Fruit fly (Drosophila melanogaster) whole organism, wandering third instar larva: ENCODE measurements around the gene simj.

ENCODE experiments used
- Abd-B ChIP-seq: fragments of >200 bp; optimal IDR thresholded peaks from 2 replicates; lab custom pipeline; 2017; ENCODE audit warnings: missing biosample characterization, missing genetic modification characterization
- CG32264 ChIP-seq: fragments of 200-800 bp; sonication (Bioruptor generic); optimal IDR thresholded peaks from 2 replicates; lab custom pipeline; 2016; ENCODE audit warnings: missing biosample characterization, missing genetic modification characterization
- CG9705 ChIP-seq: fragments of 200-800 bp; sonication (Bioruptor generic); optimal IDR thresholded peaks from 2 replicates; lab custom pipeline; 2018; ENCODE audit warnings: missing biosample characterization, mild to moderate bottlenecking, missing genetic modification characterization
- CrebA ChIP-seq: fragments of 200-800 bp; sonication (Bioruptor generic); optimal IDR thresholded peaks from 2 replicates; lab custom pipeline; 2016; ENCODE audit warnings: missing biosample characterization, mild to moderate bottlenecking, missing genetic modification characterization, borderline replicate concordance
- Dfd ChIP-seq: fragments of >200 bp; optimal IDR thresholded peaks from 2 replicates; lab custom pipeline; 2017; ENCODE audit warnings: missing biosample characterization, missing genetic modification characterization
- Dif ChIP-seq: fragments of 200-275, 200-300 bp; sonication (Bioruptor generic); optimal IDR thresholded peaks from 2 replicates; lab custom pipeline; 2018; ENCODE audit warnings: missing biosample characterization, missing genetic modification characterization; ENCODE audit not compliant: partially characterized antibody
- GATAd ChIP-seq: sonication (Bioruptor generic); optimal IDR thresholded peaks from 2 replicates; lab custom pipeline; 2016; ENCODE audit warnings: missing biosample characterization, missing genetic modification characterization
- HLH106 ChIP-seq: fragments of 200-800 bp; optimal IDR thresholded peaks from 3 replicates; lab custom pipeline; 2019; ENCODE audit warnings: missing biosample characterization, mild to moderate bottlenecking, missing genetic modification characterization, moderate library complexity
- Hnf4 ChIP-seq: fragments of 200-800 bp; sonication (Bioruptor generic); optimal IDR thresholded peaks from 2 replicates; lab custom pipeline; 2016; ENCODE audit warnings: missing biosample characterization, mild to moderate bottlenecking, missing genetic modification characterization
- Hr78 ChIP-seq: fragments of >200 bp; optimal IDR thresholded peaks from 2 replicates; lab custom pipeline; 2017; ENCODE audit warnings: missing biosample characterization, missing genetic modification characterization
- Hr83 ChIP-seq: fragments of 200-300 bp; sonication (Bioruptor generic); optimal IDR thresholded peaks from 2 replicates; lab custom pipeline; 2016; ENCODE audit warnings: missing biosample characterization, mild to moderate bottlenecking, missing genetic modification characterization, moderate library complexity; ENCODE audit not compliant: poor library complexity, severe bottlenecking
- Jra ChIP-seq: sonication (Bioruptor generic); optimal IDR thresholded peaks from 2 replicates; lab custom pipeline; 2016; ENCODE audit warnings: missing biosample characterization, missing genetic modification characterization
- Mio ChIP-seq: sonication (Bioruptor generic); optimal IDR thresholded peaks from 2 replicates; lab custom pipeline; 2016; ENCODE audit warnings: missing biosample characterization, missing genetic modification characterization
- Myc ChIP-seq: fragments of >200 bp; optimal IDR thresholded peaks from 2 replicates; lab custom pipeline; 2017
- N ChIP-seq: fragments of >200 bp; optimal IDR thresholded peaks from 2 replicates; lab custom pipeline; 2018; ENCODE audit warnings: missing biosample characterization, missing external identifiers, missing genetic modification characterization
- OdsH ChIP-seq: fragments of 200-800 bp; sonication (Bioruptor generic); optimal IDR thresholded peaks from 2 replicates; lab custom pipeline; 2016; ENCODE audit warnings: missing biosample characterization, mild to moderate bottlenecking, missing genetic modification characterization
- Rel ChIP-seq, 2 experiments: fragments of 200-800 bp; sonication (Bioruptor generic) in 1 of 2; optimal IDR thresholded peaks; 2 replicates in 1 of 2; 3 replicates in 1 of 2; lab custom pipeline; 2016 to 2019; ENCODE audit warnings: mild to moderate bottlenecking in 2 of 2, missing biosample characterization in 2 of 2, missing genetic modification characterization in 2 of 2, moderate library complexity in 1 of 2
- Sp1 ChIP-seq: fragments of 200-800 bp; sonication (Bioruptor generic); optimal IDR thresholded peaks from 3 replicates; lab custom pipeline; 2019; ENCODE audit warnings: missing biosample characterization, mild to moderate bottlenecking, missing genetic modification characterization, moderate library complexity
- Vsx2 ChIP-seq: fragments of 200-300, 225-300 bp; sonication (Bioruptor generic); optimal IDR thresholded peaks from 2 replicates; lab custom pipeline; 2018; ENCODE audit warnings: missing biosample characterization, missing genetic modification characterization; ENCODE audit not compliant: partially characterized antibody
- br ChIP-seq: fragments of 200-800 bp; sonication (Bioruptor generic); optimal IDR thresholded peaks from 2 replicates; lab custom pipeline; 2016; ENCODE audit warnings: missing biosample characterization, missing genetic modification characterization
- brk ChIP-seq: fragments of 200-800 bp; sonication (Bioruptor generic); optimal IDR thresholded peaks from 2 replicates; lab custom pipeline; 2016; ENCODE audit warnings: missing biosample characterization, mild to moderate bottlenecking, missing genetic modification characterization
- dl ChIP-seq, 2 experiments: fragments of 175-275, 200-275 bp in 1 of 2; fragments of 200-275 bp in 1 of 2; sonication (Bioruptor generic); optimal IDR thresholded peaks; lab custom pipeline; 2018; ENCODE audit warnings: mild to moderate bottlenecking in 2 of 2, missing biosample characterization in 2 of 2, missing genetic modification characterization in 2 of 2, moderate library complexity in 2 of 2; ENCODE audit not compliant: partially characterized antibody in 2 of 2, insufficient read depth in 1 of 2
- dmrt93B ChIP-seq: fragments of 200-800 bp; sonication (Bioruptor generic); optimal IDR thresholded peaks from 2 replicates; lab custom pipeline; 2018; ENCODE audit warnings: missing biosample characterization, mild to moderate bottlenecking, missing genetic modification characterization
- dsf ChIP-seq: sonication (Bioruptor generic); optimal IDR thresholded peaks from 2 replicates; lab custom pipeline; 2016; ENCODE audit warnings: missing biosample characterization, missing genetic modification characterization, borderline replicate concordance
- ey ChIP-seq: fragments of 200-800 bp; sonication (Bioruptor generic); optimal IDR thresholded peaks from 2 replicates; lab custom pipeline; 2016; ENCODE audit warnings: missing biosample characterization, missing genetic modification characterization
- foxo ChIP-seq, 2 experiments: fragments of 200-800 bp; sonication (Bioruptor generic); optimal IDR thresholded peaks; 2 replicates in 1 of 2; 3 replicates in 1 of 2; lab custom pipeline; 2016 to 2017; ENCODE audit warnings: missing biosample characterization in 2 of 2, missing genetic modification characterization in 2 of 2
- fru ChIP-seq: fragments of 200-800 bp; sonication (Bioruptor generic); optimal IDR thresholded peaks from 3 replicates; lab custom pipeline; 2016; ENCODE audit warnings: missing biosample characterization, mild to moderate bottlenecking, missing genetic modification characterization
- h ChIP-seq: fragments of 200-800 bp; sonication (Bioruptor generic); optimal IDR thresholded peaks from 3 replicates; lab custom pipeline; 2016; ENCODE audit warnings: missing biosample characterization, mild to moderate bottlenecking, missing genetic modification characterization
- jim ChIP-seq: fragments of 175-275, 200-325 bp; sonication (Bioruptor generic); optimal IDR thresholded peaks from 2 replicates; lab custom pipeline; 2016; ENCODE audit warnings: missing biosample characterization, mild to moderate bottlenecking, missing genetic modification characterization
- lola ChIP-seq: fragments of >200 bp; optimal IDR thresholded peaks from 2 replicates; lab custom pipeline; 2017; ENCODE audit warnings: missing biosample characterization, missing genetic modification characterization
- pan ChIP-seq: fragments of >200 bp; optimal IDR thresholded peaks from 2 replicates; lab custom pipeline; 2017
- psq ChIP-seq: fragments of 200-800 bp; sonication (Bioruptor generic); optimal IDR thresholded peaks from 3 replicates; lab custom pipeline; 2017; ENCODE audit warnings: missing biosample characterization, mild to moderate bottlenecking, missing genetic modification characterization, moderate library complexity
- rgr ChIP-seq: fragments of 200-800 bp; sonication (Bioruptor generic); optimal IDR thresholded peaks from 3 replicates; lab custom pipeline; 2016; ENCODE audit warnings: missing biosample characterization, mild to moderate bottlenecking, missing genetic modification characterization
- sage ChIP-seq: fragments of 200-800 bp; sonication (Bioruptor generic); optimal IDR thresholded peaks from 2 replicates; lab custom pipeline; 2016; ENCODE audit warnings: missing biosample characterization, mild to moderate bottlenecking, missing genetic modification characterization
- sv ChIP-seq: fragments of 200-800 bp; sonication (Bioruptor generic); optimal IDR thresholded peaks from 3 replicates; lab custom pipeline; 2016; ENCODE audit warnings: missing biosample characterization, missing genetic modification characterization
- tai ChIP-seq: sonication (Bioruptor generic); optimal IDR thresholded peaks from 2 replicates; lab custom pipeline; 2016; ENCODE audit warnings: missing biosample characterization, missing genetic modification characterization
- usp ChIP-seq: fragments of >200 bp; optimal IDR thresholded peaks from 2 replicates; lab custom pipeline; 2017; ENCODE audit warnings: missing biosample characterization, missing genetic modification characterization
- woc ChIP-seq: sonication (Bioruptor generic); optimal IDR thresholded peaks from 2 replicates; lab custom pipeline; 2016; ENCODE audit warnings: missing biosample characterization, mild to moderate bottlenecking, missing genetic modification characterization

The simj gene

DNA sequence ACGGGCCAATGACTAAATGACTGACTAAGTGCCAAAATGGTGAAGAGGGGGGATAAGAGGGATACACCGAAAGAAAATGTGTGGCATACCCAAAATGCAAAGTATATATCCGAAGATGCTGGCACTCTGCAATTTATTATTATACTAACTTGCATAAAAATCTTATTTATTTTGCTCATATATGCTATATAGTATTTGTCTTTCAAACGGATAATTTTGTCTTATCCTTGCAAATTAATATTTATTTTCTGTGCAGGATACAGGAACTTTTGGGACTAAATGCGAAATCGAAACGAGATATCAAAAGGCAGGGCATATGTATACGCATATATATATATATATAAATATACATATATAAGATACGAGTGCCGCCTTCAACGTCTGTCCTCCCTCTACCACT, 46.8 kb downstream of the simj start (continued):
- peak; percentile 17 for TF ChIP-seq Dfd (GFP tag; lab: Kevin White, UChicago)
- peak; percentile 85 for TF ChIP-seq rgr (GFP tag; lab: Kevin White, UChicago)
- no peak for TF ChIP-seq Hr78 (GFP tag; lab: Kevin White, UChicago)
- TF ChIP-seq foxo (GFP tag; optimal IDR thresholded peaks at IDR 0.05; lab: Kevin White, UChicago) = peak in 1 of 2 experiments; percentile 86
- peak; percentile 62 for TF ChIP-seq dmrt93B (GFP tag; lab: Kevin White, UChicago)
- peak; percentile 72 for TF ChIP-seq woc (GFP tag; lab: Kevin White, UChicago)
- TF ChIP-seq usp (GFP tag; lab: Kevin White, UChicago) = no peak
- no peak for TF ChIP-seq Dif (GFP tag; lab: Kevin White, UChicago)
- TF ChIP-seq, all 38 proteins: peak for 19

DNA sequence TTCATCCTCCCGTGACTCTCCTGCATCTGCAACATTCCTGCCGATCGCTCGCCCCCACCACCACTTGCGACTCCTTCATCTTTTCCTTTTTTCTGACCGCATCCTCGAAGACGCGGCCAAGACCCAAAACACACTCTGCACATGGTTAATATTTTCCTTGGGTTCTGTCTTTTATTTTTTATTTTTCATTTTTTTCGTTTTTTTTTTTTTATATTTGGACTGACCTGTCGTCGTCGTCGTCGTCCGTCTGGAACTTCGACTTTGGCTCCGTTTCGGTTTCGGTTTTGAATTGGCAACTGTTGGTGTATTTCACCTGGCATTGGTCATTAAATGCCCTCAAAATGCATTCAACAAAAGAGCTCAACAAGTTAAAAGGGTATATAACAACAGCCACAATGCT, 47.5 kb downstream of the simj start:
- TF ChIP-seq br (GFP tag; lab: Kevin White, UChicago) (no peak), Dfd (GFP tag; lab: Kevin White, UChicago) (no peak), dl (GFP tag; optimal IDR thresholded peaks at IDR 0.05; lab: Kevin White, UChicago; ENCODE audit: insufficient read depth in 1 of 2, partially characterized antibody in 2 of 2) (no peak), Sp1 (GFP tag; lab: Kevin White, UChicago) (no peak), sage (GFP tag; lab: Kevin White, UChicago) (no peak), foxo (GFP tag; optimal IDR thresholded peaks at IDR 0.05; lab: Kevin White, UChicago) (no peak), rgr (GFP tag; lab: Kevin White, UChicago) (no peak), Abd-B (GFP tag; lab: Kevin White, UChicago) (no peak), fru (peak; percentile 21), psq (no peak), CrebA (GFP tag; lab: Kevin White, UChicago) (peak; percentile 48), usp (GFP tag; lab: Kevin White, UChicago) (no peak)
- TF ChIP-seq, all 38 proteins: peak for 2

DNA sequence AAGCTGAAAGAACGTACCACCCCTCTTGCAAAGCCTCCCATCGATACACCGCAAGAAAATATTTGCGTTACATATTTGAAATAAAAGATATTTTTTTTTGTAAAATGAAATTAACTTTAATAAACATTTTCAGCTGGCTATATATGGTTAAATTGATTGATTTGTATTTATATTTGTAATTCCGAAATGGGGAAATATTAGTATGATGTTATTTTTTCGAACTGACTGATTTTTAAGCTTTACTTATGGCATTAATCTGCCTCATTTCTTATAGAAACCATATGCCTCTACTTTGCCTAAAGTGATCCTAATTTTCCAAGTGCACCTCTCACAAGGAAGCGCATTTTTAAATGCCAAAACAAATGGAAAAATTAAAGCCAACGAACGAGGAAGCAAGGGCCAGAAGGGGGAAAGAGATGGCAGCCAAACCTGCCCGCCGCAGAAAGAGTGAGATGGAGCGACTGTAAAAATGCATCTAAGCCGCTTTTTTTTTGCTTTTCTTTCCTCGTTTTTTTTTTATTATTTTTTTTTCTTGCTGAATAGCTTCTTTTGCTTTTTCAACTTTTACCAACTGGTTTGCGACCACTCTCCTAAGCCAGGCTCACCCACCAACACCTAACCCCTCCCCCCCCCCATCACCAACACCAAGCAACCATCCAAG, 49.0 kb downstream of the simj start:
- TF ChIP-seq lola (GFP tag; lab: Kevin White, UChicago) (no peak), Hr78 (GFP tag; lab: Kevin White, UChicago) (no peak), sv (no peak), tai (GFP tag; lab: Kevin White, UChicago) (no peak), psq (peak; percentile 80), jim (GFP tag; lab: Kevin White, UChicago) (no peak), br (GFP tag; lab: Kevin White, UChicago) (peak; percentile 83), rgr (GFP tag; lab: Kevin White, UChicago) (peak; percentile 86), Dfd (GFP tag; lab: Kevin White, UChicago) (no peak), fru (peak; percentile 87), GATAd (no peak), Abd-B (GFP tag; lab: Kevin White, UChicago) (no peak), dl (GFP tag; optimal IDR thresholded peaks at IDR 0.05; lab: Kevin White, UChicago; ENCODE audit: insufficient read depth in 1 of 2, partially characterized antibody in 2 of 2) (no peak), usp (GFP tag; lab: Kevin White, UChicago) (no peak), Hr83 (no peak), dsf (GFP tag; lab: Kevin White, UChicago) (no peak), sage (GFP tag; lab: Kevin White, UChicago) (peak; percentile 51), woc (GFP tag; lab: Kevin White, UChicago) (peak; percentile 78), CG32264 (GFP tag; lab: Kevin White, UChicago) (peak; percentile 47), Rel (GFP tag; optimal IDR thresholded peaks at IDR 0.05; lab: Kevin White, UChicago) (peak; percentile 32), Rel (tag; optimal IDR thresholded peaks at IDR 0.05; lab: Kevin White, UChicago) (peak; percentile 11), h (peak; percentile 86), foxo (GFP tag; optimal IDR thresholded peaks at IDR 0.05; lab: Kevin White, UChicago) (peak in 1 of 2 experiments; percentile 85), HLH106 (tag; lab: Kevin White, UChicago) (peak; percentile 84), N (GFP tag; lab: Kevin White, UChicago) (no peak), brk (GFP tag; lab: Kevin White, UChicago) (peak; percentile 55), Sp1 (GFP tag; lab: Kevin White, UChicago) (peak; percentile 89), Mio (GFP tag; lab: Kevin White, UChicago) (no peak), dmrt93B (GFP tag; lab: Kevin White, UChicago) (peak; percentile 65), ey (GFP tag; lab: Kevin White, UChicago) (peak; percentile 81), Vsx2 (GFP tag; lab: Kevin White, UChicago) (no peak), Myc (lab: Kevin White, UChicago) (no peak), CG9705 (peak; percentile 49), OdsH (GFP tag; lab: Kevin White, UChicago) (peak; percentile 87), CrebA (GFP tag; lab: Kevin White, UChicago) (no peak), pan (lab: Kevin White, UChicago) (no peak), Jra (GFP tag; lab: Kevin White, UChicago) (peak; percentile 33), Dif (GFP tag; lab: Kevin White, UChicago) (no peak), Hnf4 (peak; percentile 69)
